Fruit fly (Drosophila melanogaster) whole organism, embryonic: ENCODE data around the gene D12.

Experiments used
- B-H2 ChIP-seq: fragments of 200-800 bp; sonication (Bioruptor generic); optimal IDR thresholded peaks from 2 replicates; lab custom pipeline; 2018; ENCODE audit warnings: missing biosample characterization, mild to moderate bottlenecking, missing genetic modification characterization
- Bdp1 ChIP-seq: fragments of 200-800 bp; sonication (Bioruptor generic); optimal IDR thresholded peaks from 3 replicates; lab custom pipeline; 2016; ENCODE audit warnings: missing biosample characterization, missing genetic modification characterization
- Bteb2 ChIP-seq: fragments of 200-800 bp; sonication (Bioruptor generic); optimal IDR thresholded peaks from 2 replicates; lab custom pipeline; 2016; ENCODE audit warnings: missing biosample characterization, missing genetic modification characterization
- CG10209 ChIP-seq: fragments of 200-800 bp; sonication (Bioruptor generic); optimal IDR thresholded peaks from 3 replicates; lab custom pipeline; 2017; ENCODE audit warnings: missing biosample characterization, mild to moderate bottlenecking, missing genetic modification characterization, missing genetic modification reagents
- CG10462 ChIP-seq: fragments of 200-800 bp; sonication (Bioruptor generic); optimal IDR thresholded peaks from 2 replicates; lab custom pipeline; 2016; ENCODE audit warnings: missing biosample characterization, missing genetic modification characterization
- CG10543 ChIP-seq: fragments of 200-800 bp; sonication (Bioruptor generic); optimal IDR thresholded peaks from 3 replicates; lab custom pipeline; 2017; ENCODE audit warnings: missing biosample characterization, mild to moderate bottlenecking, missing genetic modification characterization, moderate library complexity
- CG10565 ChIP-seq: fragments of 200-800 bp; sonication (Bioruptor generic); optimal IDR thresholded peaks from 3 replicates; lab custom pipeline; 2016; ENCODE audit warnings: missing biosample characterization, mild to moderate bottlenecking, missing genetic modification characterization
- CG14441 ChIP-seq: fragments of 200-800 bp; sonication (Bioruptor generic); IDR thresholded peaks from 2 replicates; pipeline ENCODE4 v1.3.6; 2022; ENCODE audit warnings: missing biosample characterization, missing genetic modification characterization
- CG15073 ChIP-seq: fragments of 200-800 bp; sonication (Bioruptor generic); optimal IDR thresholded peaks from 2 replicates; lab custom pipeline; 2016; ENCODE audit warnings: missing biosample characterization, missing genetic modification characterization
- CG15479 ChIP-seq: fragments of 200-800 bp; sonication (Bioruptor generic); optimal IDR thresholded peaks from 3 replicates; lab custom pipeline; 2019; ENCODE audit warnings: missing biosample characterization, mild to moderate bottlenecking, missing genetic modification characterization, moderate library complexity
- CG1603 ChIP-seq: fragments of 200-800 bp; sonication (Bioruptor generic); optimal IDR thresholded peaks from 2 replicates; lab custom pipeline; 2019; ENCODE audit warnings: missing biosample characterization, mild to moderate bottlenecking, missing genetic modification characterization, moderate library complexity
- CG30431 ChIP-seq: fragments of 200-800 bp; sonication (Bioruptor generic); optimal IDR thresholded peaks from 2 replicates; lab custom pipeline; 2017; ENCODE audit warnings: missing biosample characterization, missing genetic modification characterization
- CG31441 ChIP-seq: fragments of 200-800 bp; sonication (Bioruptor generic); IDR thresholded peaks from 2 replicates; pipeline ENCODE4 v1.3.6; 2022; ENCODE audit warnings: missing biosample characterization, missing genetic modification characterization
- CG32767 ChIP-seq: fragments of 200-800 bp; sonication (Bioruptor generic); IDR thresholded peaks from 2 replicates; pipeline ENCODE4 v1.3.6; 2022; ENCODE audit warnings: missing biosample characterization, missing genetic modification characterization
- CG32772 ChIP-seq: fragments of 200-800 bp; sonication (Bioruptor generic); IDR thresholded peaks from 2 replicates; pipeline ENCODE4 v1.3.6; 2022; ENCODE audit warnings: missing biosample characterization, missing genetic modification characterization
- CG3281 ChIP-seq: fragments of 200-800 bp; sonication (Bioruptor generic); optimal IDR thresholded peaks from 3 replicates; lab custom pipeline; 2017; ENCODE audit warnings: missing biosample characterization, mild to moderate bottlenecking, missing genetic modification characterization
- CG3995 ChIP-seq: fragments of 200-800 bp; sonication (Bioruptor generic); optimal IDR thresholded peaks from 3 replicates; lab custom pipeline; 2016; ENCODE audit warnings: missing biosample characterization, missing genetic modification characterization
- CG4424 ChIP-seq: fragments of 200-800 bp; sonication (Bioruptor generic); optimal IDR thresholded peaks from 3 replicates; lab custom pipeline; 2016; ENCODE audit warnings: missing biosample characterization, missing genetic modification characterization
- CG4820 ChIP-seq: fragments of 200-800 bp; sonication (Bioruptor generic); optimal IDR thresholded peaks from 3 replicates; lab custom pipeline; 2016; ENCODE audit warnings: missing biosample characterization, missing genetic modification characterization
- CG7556 ChIP-seq: fragments of 200-800 bp; sonication (Bioruptor generic); optimal IDR thresholded peaks from 2 replicates; lab custom pipeline; 2017; ENCODE audit warnings: missing biosample characterization, mild to moderate bottlenecking, missing genetic modification characterization
- CG7928 ChIP-seq: fragments of 200-800 bp; sonication (Bioruptor generic); optimal IDR thresholded peaks from 2 replicates; lab custom pipeline; 2017; ENCODE audit warnings: missing biosample characterization, mild to moderate bottlenecking, missing genetic modification characterization
- CG8359 ChIP-seq: fragments of 200-800 bp; sonication (Bioruptor generic); optimal IDR thresholded peaks from 2 replicates; lab custom pipeline; 2017; ENCODE audit warnings: missing biosample characterization, mild to moderate bottlenecking, missing genetic modification characterization, borderline replicate concordance
- CG9727 ChIP-seq: fragments of 200-800 bp; sonication (Bioruptor generic); optimal IDR thresholded peaks from 3 replicates; lab custom pipeline; 2017; ENCODE audit warnings: missing biosample characterization, mild to moderate bottlenecking, missing genetic modification characterization
- CG9876 ChIP-seq: fragments of 200-800 bp; sonication (Bioruptor generic); optimal IDR thresholded peaks from 2 replicates; lab custom pipeline; 2016; ENCODE audit warnings: missing biosample characterization, missing genetic modification characterization
- D19B ChIP-seq: fragments of 200-800 bp; sonication (Bioruptor generic); optimal IDR thresholded peaks from 2 replicates; lab custom pipeline; 2017; ENCODE audit warnings: missing biosample characterization, mild to moderate bottlenecking, missing genetic modification characterization
- Dad ChIP-seq: fragments of 200-800 bp; sonication (Bioruptor generic); optimal IDR thresholded peaks from 3 replicates; lab custom pipeline; 2016; ENCODE audit warnings: missing biosample characterization, missing genetic modification characterization
- Doc3 ChIP-seq: fragments of 200-800 bp; sonication (Bioruptor generic); IDR thresholded peaks from 3 replicates; pipeline ENCODE4 v1.3.6; 2022; ENCODE audit warnings: missing biosample characterization, missing genetic modification characterization; ENCODE audit not compliant: partially characterized antibody
- Fer3 ChIP-seq: fragments of 200-800 bp; sonication (Bioruptor generic); optimal IDR thresholded peaks from 2 replicates; lab custom pipeline; 2018; ENCODE audit warnings: missing biosample characterization, mild to moderate bottlenecking, missing genetic modification characterization, moderate library complexity
- HmgD ChIP-seq: fragments of 200-800 bp; sonication (Bioruptor generic); optimal IDR thresholded peaks from 3 replicates; lab custom pipeline; 2016; ENCODE audit warnings: missing biosample characterization, missing genetic modification characterization
- Lhr ChIP-seq: fragments of 200-800 bp; sonication (Bioruptor generic); optimal IDR thresholded peaks from 3 replicates; lab custom pipeline; 2017; ENCODE audit warnings: mild to moderate bottlenecking, missing biosample characterization, missing genetic modification reagents, missing genetic modification characterization
- Optix ChIP-seq: fragments of 200-800 bp; sonication (Bioruptor generic); IDR thresholded peaks from 3 replicates; pipeline ENCODE4 v1.3.6; 2022; ENCODE audit warnings: missing biosample characterization, missing genetic modification characterization
- Sry-δ ChIP-seq: fragments of 200-800 bp; sonication (Bioruptor generic); optimal IDR thresholded peaks from 2 replicates; lab custom pipeline; 2016; ENCODE audit warnings: missing biosample characterization, missing genetic modification characterization
- TFAM ChIP-seq: fragments of 200-800 bp; sonication (Bioruptor generic); optimal IDR thresholded peaks from 2 replicates; lab custom pipeline; 2017; ENCODE audit warnings: missing biosample characterization, missing genetic modification characterization, inconsistent platforms
- al ChIP-seq: fragments of 200-800 bp; sonication (Bioruptor generic); IDR thresholded peaks from 2 replicates; pipeline ENCODE4 v1.3.6; 2022; ENCODE audit warnings: missing biosample characterization, missing genetic modification characterization
- aop ChIP-seq: fragments of 200-800 bp; sonication (Bioruptor generic); IDR thresholded peaks from 2 replicates; pipeline ENCODE4 v1.3.6; 2022; ENCODE audit warnings: missing biosample characterization, missing genetic modification characterization
- ara ChIP-seq: fragments of 200-800 bp; sonication (Bioruptor generic); IDR thresholded peaks from 2 replicates; pipeline ENCODE4 v1.3.6; 2022; ENCODE audit warnings: missing biosample characterization, missing genetic modification characterization
- cg ChIP-seq: fragments of 200-800 bp; sonication (Bioruptor generic); optimal IDR thresholded peaks from 3 replicates; lab custom pipeline; 2019; ENCODE audit warnings: missing biosample characterization, mild to moderate bottlenecking, missing genetic modification characterization, moderate library complexity
- chinmo ChIP-seq: fragments of 200-800 bp; sonication (Bioruptor generic); IDR thresholded peaks from 4 replicates; pipeline ENCODE4 v1.3.6; 2022; ENCODE audit warnings: missing biosample characterization, missing genetic modification characterization; ENCODE audit not compliant: partially characterized antibody
- chm ChIP-seq: fragments of 200-800 bp; sonication (Bioruptor generic); IDR thresholded peaks from 2 replicates; pipeline ENCODE4 v1.3.6; 2022; ENCODE audit warnings: missing biosample characterization, missing genetic modification characterization
- eve ChIP-seq, 2 experiments: fragments of >200 bp; optimal IDR thresholded peaks; 2 replicates each; lab custom pipeline; 2017; ENCODE audit warnings: missing biosample characterization in 2 of 2, missing genetic modification characterization in 2 of 2
- fd102C ChIP-seq: fragments of 200-800 bp; sonication (Bioruptor generic); optimal IDR thresholded peaks from 2 replicates; lab custom pipeline; 2018; ENCODE audit warnings: missing biosample characterization, mild to moderate bottlenecking, missing genetic modification characterization, moderate library complexity
- fd96Cb ChIP-seq: fragments of 200-800 bp; sonication (Bioruptor generic); optimal IDR thresholded peaks from 2 replicates; lab custom pipeline; 2018; ENCODE audit warnings: missing biosample characterization, mild to moderate bottlenecking, missing genetic modification characterization, moderate library complexity
- hkb ChIP-seq, 2 experiments: fragments of 200-800 bp in 1 of 2; fragments of >200 bp in 1 of 2; sonication (Bioruptor generic) in 1 of 2; IDR thresholded peaks in 1 of 2; optimal IDR thresholded peaks in 1 of 2; 2 replicates each; pipeline versions ENCODE4 v1.3.6 to Lab custom; 2017 to 2022; ENCODE audit warnings: missing biosample characterization in 1 of 2, missing genetic modification characterization in 1 of 2
- mirr ChIP-seq: fragments of 200-800 bp; sonication (Bioruptor generic); optimal IDR thresholded peaks from 3 replicates; lab custom pipeline; 2018; ENCODE audit warnings: missing biosample characterization, mild to moderate bottlenecking, missing genetic modification characterization
- pho ChIP-seq: fragments of 200-800 bp; sonication (Bioruptor generic); optimal IDR thresholded peaks from 2 replicates; lab custom pipeline; 2016; ENCODE audit warnings: missing biosample characterization, missing genetic modification characterization
- prd ChIP-seq, 3 experiments: fragments of >200 bp in 2 of 3; fragments of 200-800 bp in 1 of 3; sonication (Bioruptor generic) in 1 of 3; optimal IDR thresholded peaks in 2 of 3; IDR thresholded peaks in 1 of 3; 2 replicates in 2 of 3; 3 replicates in 1 of 3; pipeline versions ENCODE4 v1.3.6 to Lab custom; 2017 to 2022; ENCODE audit warnings: missing biosample characterization in 1 of 3, missing genetic modification characterization in 1 of 3
- psq ChIP-seq: fragments of 200-800 bp; sonication (Bioruptor generic); optimal IDR thresholded peaks from 2 replicates; lab custom pipeline; 2017; ENCODE audit warnings: missing biosample characterization, missing genetic modification characterization
- sens-2 ChIP-seq: fragments of 200-800 bp; sonication (Bioruptor generic); IDR thresholded peaks from 2 replicates; pipeline ENCODE4 v1.3.6; 2022; ENCODE audit warnings: missing biosample characterization, missing genetic modification characterization
- seq ChIP-seq: fragments of 200-800 bp; sonication (Bioruptor generic); IDR thresholded peaks from 2 replicates; pipeline ENCODE4 v1.3.6; 2022; ENCODE audit warnings: missing biosample characterization, missing genetic modification characterization
- z ChIP-seq: fragments of 200-800 bp; sonication (Bioruptor generic); IDR thresholded peaks from 3 replicates; pipeline ENCODE4 v1.3.6; 2022; ENCODE audit warnings: missing biosample characterization, missing genetic modification characterization

Gene D12

dm6 chr2L:8384108-8384601 lies 53.0 kb downstream of the D12 start, which contains the start of the genes Dad1 and CG13384 (continued):
- TF ChIP-seq Lhr (GFP tag; lab: Kevin White, UChicago): peak; percentile 58
- TF ChIP-seq D19B (GFP tag; lab: Kevin White, UChicago): peak; percentile 82
- peak; percentile 93 for TF ChIP-seq CG32772 (GFP tag; lab: Robert Waterston, UW)
- peak; percentile 81 for TF ChIP-seq pho (GFP tag; lab: Kevin White, UChicago)
- no peak for TF ChIP-seq cg (GFP tag; lab: Kevin White, UChicago)
- peak; percentile 52 for TF ChIP-seq mirr (GFP tag; lab: Kevin White, UChicago)
- TF ChIP-seq CG14441 (GFP tag; lab: Robert Waterston, UW): peak; percentile 87
- peak; percentile 94 for TF ChIP-seq CG7556
- TF ChIP-seq seq: peak; percentile 91
- TF ChIP-seq CG15073 (GFP tag; lab: Kevin White, UChicago): peak; percentile 43
- peak; percentile 95 for TF ChIP-seq Fer3 (tag; lab: Kevin White, UChicago)
- peak; percentile 83 for TF ChIP-seq CG4820 (GFP tag; lab: Kevin White, UChicago)
- TF ChIP-seq CG10565 (GFP tag; lab: Kevin White, UChicago): peak; percentile 38
- peak; percentile 84 for TF ChIP-seq ara (GFP tag; lab: Robert Waterston, UW)
- TF ChIP-seq Dad (GFP tag; lab: Kevin White, UChicago): peak; percentile 44
- no peak for TF ChIP-seq eve (GFP tag; optimal IDR thresholded peaks at IDR 0.05; lab: Kevin White, UChicago)
- TF ChIP-seq TFAM (GFP tag; lab: Kevin White, UChicago): no peak
- peak; percentile 0 for TF ChIP-seq HmgD (GFP tag; lab: Kevin White, UChicago)
- TF ChIP-seq fd102C (GFP tag; lab: Kevin White, UChicago): peak; percentile 55
- peak; percentile 69 for TF ChIP-seq CG30431 (GFP tag; lab: Kevin White, UChicago)
- TF ChIP-seq CG9876 (GFP tag; lab: Kevin White, UChicago): peak; percentile 1
- peak; percentile 44 for TF ChIP-seq CG15479 (GFP tag; lab: Kevin White, UChicago)
- TF ChIP-seq psq: peak; percentile 84
- TF ChIP-seq CG10209 (GFP tag; lab: Kevin White, UChicago): peak; percentile 92
- TF ChIP-seq z (GFP tag; lab: Robert Waterston, UW): no peak
- TF ChIP-seq CG3995 (GFP tag; lab: Kevin White, UChicago): peak; percentile 43
- peak; percentile 97 for TF ChIP-seq CG31441 (GFP tag; lab: Robert Waterston, UW)
- no peak for TF ChIP-seq Optix (GFP tag; lab: Robert Waterston, UW)
- no peak for TF ChIP-seq hkb (optimal IDR thresholded peaks at IDR 0.05; lab: Kevin White, UChicago)
- TF ChIP-seq hkb (GFP tag; IDR thresholded peaks at IDR 0.05; lab: Robert Waterston, UW): peak; percentile 85
- TF ChIP-seq CG32767 (GFP tag; lab: Robert Waterston, UW): peak; percentile 86
- TF ChIP-seq Sry-δ: peak; percentile 49
- no peak for TF ChIP-seq aop (GFP tag; lab: Robert Waterston, UW)
- TF ChIP-seq CG1603 (tag; lab: Kevin White, UChicago): peak; percentile 33
- peak; percentile 70; the same call in 1 of the 2 replicates for TF ChIP-seq chm (GFP tag; lab: Robert Waterston, UW)
- TF ChIP-seq prd (optimal IDR thresholded peaks at IDR 0.05; lab: Kevin White, UChicago): no peak
- peak; percentile 95 for TF ChIP-seq prd (GFP tag; IDR thresholded peaks at IDR 0.05; lab: Robert Waterston, UW)
- TF ChIP-seq chinmo (GFP tag; lab: Robert Waterston, UW): no peak
- TF ChIP-seq CG9727 (GFP tag; lab: Kevin White, UChicago): peak; percentile 93
- TF ChIP-seq CG8359: peak; percentile 51
- peak; percentile 81 for TF ChIP-seq CG10462
- peak; percentile 95 for TF ChIP-seq al
- TF ChIP-seq CG4424: peak; percentile 92
- TF ChIP-seq Bteb2: peak; percentile 83
- TF ChIP-seq CG7928: peak; percentile 60
- peak; percentile 95 for TF ChIP-seq CG10543 (GFP tag; lab: Kevin White, UChicago)
- TF ChIP-seq Doc3: peak; percentile 32; the same call in 1 of the 3 replicates
- peak; percentile 63 for TF ChIP-seq Bdp1 (GFP tag; lab: Kevin White, UChicago)
- peak; percentile 96 for TF ChIP-seq B-H2 (GFP tag; lab: Kevin White, UChicago)
- TF ChIP-seq fd96Cb: peak; percentile 90
- TF ChIP-seq CG3281 (GFP tag; lab: Kevin White, UChicago): peak; percentile 95
- TF ChIP-seq sens-2: no peak
